Worm (Caenorhabditis elegans) whole organism, mixed stage, embryonic: ENCODE data around the gene C56C10.4.

Experiments
- blmp-1 ChIP-seq: fragments of 150-350 bp; optimal IDR thresholded peaks from 2 replicates; lab custom pipeline; 2014; ENCODE audit warnings: missing biosample characterization, missing genetic modification characterization
- ces-1 ChIP-seq: fragments of 150-350 bp; optimal IDR thresholded peaks from 2 replicates; lab custom pipeline; 2014; ENCODE audit warnings: missing biosample characterization, missing genetic modification reagents, missing genetic modification characterization
- elt-1 ChIP-seq: sonication (generic microtip); optimal IDR thresholded peaks from 2 replicates; lab custom pipeline; 2017; ENCODE audit warnings: missing genetic modification characterization, mild to moderate bottlenecking, missing compliant biosample characterization, antibody characterized with exemption, moderate library complexity, borderline replicate concordance; ENCODE audit not compliant: insufficient read depth
- elt-3 ChIP-seq: fragments of 150-350 bp; optimal IDR thresholded peaks from 2 replicates; lab custom pipeline; 2014; ENCODE audit warnings: missing biosample characterization, missing genetic modification characterization
- mab-5 ChIP-seq: fragments of 150-350 bp; optimal IDR thresholded peaks from 2 replicates; lab custom pipeline; 2014; ENCODE audit warnings: missing biosample characterization, missing genetic modification characterization
- nhr-237 ChIP-seq: fragments of 150-350 bp; optimal IDR thresholded peaks from 2 replicates; lab custom pipeline; 2014; ENCODE audit warnings: missing biosample characterization, missing genetic modification characterization
- nhr-28 ChIP-seq: fragments of 150-350 bp; optimal IDR thresholded peaks from 2 replicates; lab custom pipeline; 2014; ENCODE audit warnings: missing biosample characterization, missing genetic modification characterization
- nhr-76 ChIP-seq: sonication (generic microtip); optimal IDR thresholded peaks from 2 replicates; lab custom pipeline; 2017; ENCODE audit warnings: missing biosample characterization, missing genetic modification characterization
- pha-4 ChIP-seq: fragments of 150-350 bp; optimal IDR thresholded peaks from 2 replicates; lab custom pipeline; 2018; ENCODE audit warnings: missing biosample characterization, missing genetic modification reagents, missing genetic modification characterization
- unc-39 ChIP-seq: fragments of 150-350 bp; optimal IDR thresholded peaks from 2 replicates; lab custom pipeline; 2014; ENCODE audit warnings: missing biosample characterization, missing genetic modification characterization
- unc-62 ChIP-seq: fragments of 150-350 bp; optimal IDR thresholded peaks from 2 replicates; lab custom pipeline; 2014; ENCODE audit warnings: missing biosample characterization, missing genetic modification reagents, missing genetic modification characterization

- no peak for TF ChIP-seq nhr-28
- TF ChIP-seq unc-39 (tag; lab: Kevin White, UChicago) = no peak
- TF ChIP-seq nhr-76 (tag; lab: Kevin White, UChicago) = no peak
- no peak for TF ChIP-seq ces-1 (GFP tag; lab: Kevin White, UChicago)
- TF ChIP-seq nhr-237 (tag; lab: Kevin White, UChicago) = no peak
- TF ChIP-seq pha-4 (tag; lab: Kevin White, UChicago) = no peak
- no peak for TF ChIP-seq mab-5
- no peak for TF ChIP-seq unc-62 (GFP tag; lab: Kevin White, UChicago)
- TF ChIP-seq blmp-1 (tag; lab: Kevin White, UChicago) = no peak
- no peak for TF ChIP-seq elt-1
- TF ChIP-seq elt-3 (tag; lab: Kevin White, UChicago) = no peak
Observed at ce11 chrII:6587264-6587870, 4.5 kb downstream of the C56C10.4 start, which contains the start of gene C56C10.7.
